Fruit fly (Drosophila melanogaster) whole organism, prepupa: ENCODE data around the gene CG31176.

Experiments
- CG34406 ChIP-seq: fragments of 200-800 bp; sonication (Bioruptor generic); optimal IDR thresholded peaks from 3 replicates; lab custom pipeline; 2016; ENCODE audit warnings: missing biosample characterization, missing genetic modification characterization
- CG6792 ChIP-seq: fragments of 200-800 bp; sonication (Bioruptor generic); optimal IDR thresholded peaks from 3 replicates; lab custom pipeline; 2016; ENCODE audit warnings: missing biosample characterization, missing genetic modification characterization
- Hr38 ChIP-seq: sonication (Bioruptor generic); optimal IDR thresholded peaks from 2 replicates; lab custom pipeline; 2016; ENCODE audit warnings: missing biosample characterization, missing genetic modification characterization
- Hr39 ChIP-seq: fragments of 200-800 bp; sonication (Bioruptor generic); optimal IDR thresholded peaks from 2 replicates; lab custom pipeline; 2016; ENCODE audit warnings: missing biosample characterization, missing genetic modification characterization
- Lpt ChIP-seq: fragments of 200-800 bp; sonication (Bioruptor generic); optimal IDR thresholded peaks from 3 replicates; lab custom pipeline; 2016; ENCODE audit warnings: missing biosample characterization, missing genetic modification characterization
- achi ChIP-seq: fragments of 200-800 bp; sonication (Bioruptor generic); optimal IDR thresholded peaks from 3 replicates; lab custom pipeline; 2016; ENCODE audit warnings: missing biosample characterization, missing genetic modification characterization
- cyc ChIP-seq: fragments of 200-800 bp; sonication (Bioruptor generic); optimal IDR thresholded peaks from 3 replicates; lab custom pipeline; 2016; ENCODE audit warnings: missing biosample characterization, missing genetic modification characterization
- dac ChIP-seq: fragments of 200-800 bp; sonication (Bioruptor generic); optimal IDR thresholded peaks from 2 replicates; lab custom pipeline; 2017; ENCODE audit warnings: missing biosample characterization, mild to moderate bottlenecking, missing genetic modification characterization
- svp ChIP-seq: fragments of 200-800 bp; sonication (Bioruptor generic); peaks from one replicate; lab custom pipeline; 2016; ENCODE audit warnings: missing biosample characterization, missing genetic modification characterization

- TF ChIP-seq Lpt (GFP tag; lab: Kevin White, UChicago) (no peak), dac (GFP tag; lab: Kevin White, UChicago) (no peak), Hr39 (GFP tag; lab: Kevin White, UChicago) (no peak), cyc (no peak), svp (GFP tag; lab: Kevin White, UChicago) (no peak), Hr38 (GFP tag; lab: Kevin White, UChicago) (no peak), CG34406 (GFP tag; lab: Kevin White, UChicago) (no peak), CG6792 (GFP tag; lab: Kevin White, UChicago) (no peak), achi (no peak)
Measured at dm6 chr3R:21644222-21644621, 75.2 kb downstream of the CG31176 start.
